Worm (Caenorhabditis elegans): Measurements from ENCODE around the gene F40G9.15.

Gene F40G9.15

ce11 chrIII:185909-186308 is 3.7 kb downstream of the F40G9.15 start:
- peak; percentile 26 for TF ChIP-seq aha-1 (tag)

- TF ChIP-seq ztf-11 (tag; optimal IDR thresholded peaks at IDR 0.05) (no peak), set-16 (GFP tag; IDR thresholded peaks at IDR 0.05) (peak; percentile 75), fos-1 (tag; optimal IDR thresholded peaks at IDR 0.05) (no peak)
Measured at ce11 chrIII:187829-188228, 5.6 kb downstream of the F40G9.15 start, which contains the start of gene mxl-2. mxl-2 (minus strand) TSS chrIII:188131.

ce11 chrIII:188426-188888 is 6.3 kb downstream of the F40G9.15 start, which contains the start of gene ubc-20:
ubc-20 (plus strand) TSS chrIII:188838.
- TF ChIP-seq mdl-1 (tag; optimal IDR thresholded peaks at IDR 0.05) = no peak
- no peak for TF ChIP-seq ztf-7 (tag; optimal IDR thresholded peaks at IDR 0.05)
- TF ChIP-seq hlh-30 (tag; optimal IDR thresholded peaks at IDR 0.05; ENCODE audit: insufficient read depth) = peak; percentile 62
- TF ChIP-seq arid-1 (GFP tag; conservative IDR thresholded peaks at IDR 0.05) = no peak
- TF ChIP-seq T20F7.1 (GFP tag; optimal IDR thresholded peaks at IDR 0.05) = peak; percentile 98
- TF ChIP-seq attf-4 (tag; optimal IDR thresholded peaks at IDR 0.05) = no peak
- no peak for TF ChIP-seq tag-97 (GFP tag; IDR thresholded peaks at IDR 0.05)
- no peak for TF ChIP-seq nhr-76 (tag; optimal IDR thresholded peaks at IDR 0.05)
- no peak for TF ChIP-seq aha-1 (tag)
- no peak for TF ChIP-seq daf-16 (GFP tag; optimal IDR thresholded peaks at IDR 0.05)
- TF ChIP-seq daf-16 (tag; optimal IDR thresholded peaks at IDR 0.05) = peak; percentile 11
- no peak for TF ChIP-seq ZK337.2 (GFP tag; IDR thresholded peaks at IDR 0.05)
- no peak for TF ChIP-seq mep-1 (tag; optimal IDR thresholded peaks at IDR 0.05)
- TF ChIP-seq lim-7 (GFP tag; IDR thresholded peaks at IDR 0.05) = no peak
- TF ChIP-seq Y48G9A.11 (GFP tag; IDR thresholded peaks at IDR 0.05) = peak; percentile 95
- peak; percentile 15 for TF ChIP-seq dpl-1 (GFP tag; optimal IDR thresholded peaks at IDR 0.05)
- no peak for TF ChIP-seq ceh-20 (GFP tag; IDR thresholded peaks at IDR 0.05)
- TF ChIP-seq lsy-2 (tag; optimal IDR thresholded peaks at IDR 0.05) = peak in 1 of 2 experiments; percentile 26
- TF ChIP-seq nhr-77 (tag; optimal IDR thresholded peaks at IDR 0.05) = peak; percentile 25

ce11 chrIII:189280-189679 is 7.1 kb downstream of the F40G9.15 start:
- TF ChIP-seq aha-1 (tag) (peak; percentile 79), dmd-9 (GFP tag; IDR thresholded peaks at IDR 0.05) (no peak), R02D3.7 (tag; optimal IDR thresholded peaks at IDR 0.05) (no peak), ctbp-1 (GFP tag; IDR thresholded peaks at IDR 0.05) (no peak), nhr-6 (tag; optimal IDR thresholded peaks at IDR 0.05) (no peak), hif-1 (tag; optimal IDR thresholded peaks at IDR 0.05) (no peak), jun-1 (tag; optimal IDR thresholded peaks at IDR 0.05) (no peak), pha-4 (GFP tag; IDR thresholded peaks at IDR 0.05) (no peak), pha-4 (tag; optimal IDR thresholded peaks at IDR 0.05) (no peak), spr-3 (GFP tag; optimal IDR thresholded peaks at IDR 0.05) (no peak)

- peak; percentile 12; the same call in 1 of the 2 replicates for TF ChIP-seq nhr-42 (GFP tag; IDR thresholded peaks at IDR 0.05)
- TF ChIP-seq nhr-41 (GFP tag; IDR thresholded peaks at IDR 0.05) = no peak
Measured at ce11 chrIII:190686-191085, 8.5 kb downstream of the F40G9.15 start, which contains the start of gene cox-17. cox-17 (plus strand) TSS chrIII:190986.

DNA sequence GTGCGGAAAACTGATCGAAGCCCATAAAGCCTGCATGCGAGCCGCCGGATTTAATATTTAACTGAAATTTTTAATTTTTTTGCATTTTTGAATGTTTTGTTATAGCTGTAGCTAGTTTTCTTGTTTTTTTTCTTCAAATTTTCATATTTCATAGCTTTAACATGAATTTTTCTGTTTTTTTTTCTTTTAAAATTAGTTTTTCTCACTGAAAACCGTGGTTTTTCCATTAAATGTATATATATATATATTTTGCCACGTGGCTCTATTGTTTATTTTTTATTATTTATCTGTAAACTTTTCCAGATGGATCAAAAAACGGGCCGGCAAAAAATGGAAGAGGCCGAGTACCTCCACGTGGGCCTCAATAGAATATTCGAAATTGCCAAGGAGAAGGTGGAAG is 9.6 kb downstream of the F40G9.15 start, which contains the start of gene sec-20:
sec-20 (plus strand) TSS at position 301 of the 400 bp plus-strand sequence.
- no peak for TF ChIP-seq nhr-11 (tag; optimal IDR thresholded peaks at IDR 0.05)
- no peak for TF ChIP-seq unc-62 (GFP tag; optimal IDR thresholded peaks at IDR 0.05 in 1 of 2)
- no peak for TF ChIP-seq unc-62 (tag; optimal IDR thresholded peaks at IDR 0.05)
- no peak for TF ChIP-seq ztf-11 (tag; optimal IDR thresholded peaks at IDR 0.05)
- no peak for TF ChIP-seq lin-13 (GFP tag; optimal IDR thresholded peaks at IDR 0.05)
- no peak for TF ChIP-seq jun-1 (tag; optimal IDR thresholded peaks at IDR 0.05)
- TF ChIP-seq dmd-8 (GFP tag; IDR thresholded peaks at IDR 0.05) = no peak
- no peak for TF ChIP-seq skn-1 (tag; optimal IDR thresholded peaks at IDR 0.05)
- TF ChIP-seq lin-1 (GFP tag; IDR thresholded peaks at IDR 0.05) = no peak
- TF ChIP-seq ZK337.2 (GFP tag; IDR thresholded peaks at IDR 0.05) = no peak
- no peak for TF ChIP-seq snpc-1.2 (GFP tag; IDR thresholded peaks at IDR 0.05)
- no peak for TF ChIP-seq D1046.2 (GFP tag; IDR thresholded peaks at IDR 0.05)
- no peak for TF ChIP-seq ceh-62 (tag; optimal IDR thresholded peaks at IDR 0.05)
- TF ChIP-seq lin-29 (GFP tag; IDR thresholded peaks at IDR 0.05) = no peak
- TF ChIP-seq dmd-9 (GFP tag; IDR thresholded peaks at IDR 0.05) = no peak
- TF ChIP-seq dve-1 (tag; optimal IDR thresholded peaks at IDR 0.05; ENCODE audit: insufficient read depth) = no peak
- TF ChIP-seq R02D3.7 (tag; optimal IDR thresholded peaks at IDR 0.05) = no peak
